Worm (Caenorhabditis elegans) whole organism, L2 larva: ENCODE results near the gene kin-5.

Experiments used
- egl-27 ChIP-seq: sonication (generic microtip); optimal IDR thresholded peaks from 3 replicates; lab custom pipeline; 2017; ENCODE audit warnings: missing biosample characterization, missing genetic modification reagents, missing genetic modification characterization
- lin-13 ChIP-seq: fragments of 150-350 bp; optimal IDR thresholded peaks from 2 replicates; lab custom pipeline; 2014; ENCODE audit warnings: missing biosample characterization, missing genetic modification reagents, missing genetic modification characterization
- mab-5 ChIP-seq: fragments of 150-350 bp; optimal IDR thresholded peaks from 2 replicates; lab custom pipeline; 2014; ENCODE audit warnings: missing biosample characterization, missing genetic modification characterization
- nhr-23 ChIP-seq: fragments of 150-350 bp; optimal IDR thresholded peaks from 2 replicates; lab custom pipeline; 2014; ENCODE audit warnings: missing biosample characterization, missing genetic modification reagents, missing genetic modification characterization
- nhr-237 ChIP-seq: fragments of 150-350 bp; optimal IDR thresholded peaks from 2 replicates; lab custom pipeline; 2014; ENCODE audit warnings: missing biosample characterization, missing genetic modification characterization

- TF ChIP-seq mab-5 (tag; lab: Kevin White, UChicago) = no peak
- TF ChIP-seq nhr-23 (tag; lab: Kevin White, UChicago) = no peak
- no peak for TF ChIP-seq lin-13 (GFP tag; lab: Kevin White, UChicago)
- TF ChIP-seq egl-27 (tag; lab: Kevin White, UChicago) = no peak
- TF ChIP-seq nhr-237 = no peak
Observed at ce11 chrIV:9948035-9948434, 20.9 kb downstream of the kin-5 start.
